Worm (Caenorhabditis elegans) whole organism, early embryonic: ENCODE measurements around the gene str-115.

Source experiments
- B0310.2 ChIP-seq: sonication (generic microtip); optimal IDR thresholded peaks from 2 replicates; lab custom pipeline; 2016; ENCODE audit warnings: mild to moderate bottlenecking, missing genetic modification characterization, missing compliant biosample characterization
- tbx-11 ChIP-seq: fragments of 200-800 bp; sonication (Bioruptor generic); IDR thresholded peaks from 2 replicates; pipeline ENCODE4 v1.3.6; 2022; ENCODE audit warnings: missing genetic modification characterization, missing compliant biosample characterization
- tra-4 ChIP-seq: sonication (generic microtip); optimal IDR thresholded peaks from 2 replicates; lab custom pipeline; 2017; ENCODE audit warnings: missing genetic modification characterization, missing compliant biosample characterization

ce11 chrV:11311013-11311472 is 42.2 kb downstream of the str-115 start, which contains the start of gene T03F7.7:
- TF ChIP-seq tra-4 (tag; lab: Kevin White, UChicago) (no peak), tbx-11 (GFP tag; lab: Robert Waterston, UW) (no peak), B0310.2 (no peak)
